Worm (Caenorhabditis elegans): Measurements from ENCODE around the gene C46G7.2.

The C46G7.2 gene

DNA sequence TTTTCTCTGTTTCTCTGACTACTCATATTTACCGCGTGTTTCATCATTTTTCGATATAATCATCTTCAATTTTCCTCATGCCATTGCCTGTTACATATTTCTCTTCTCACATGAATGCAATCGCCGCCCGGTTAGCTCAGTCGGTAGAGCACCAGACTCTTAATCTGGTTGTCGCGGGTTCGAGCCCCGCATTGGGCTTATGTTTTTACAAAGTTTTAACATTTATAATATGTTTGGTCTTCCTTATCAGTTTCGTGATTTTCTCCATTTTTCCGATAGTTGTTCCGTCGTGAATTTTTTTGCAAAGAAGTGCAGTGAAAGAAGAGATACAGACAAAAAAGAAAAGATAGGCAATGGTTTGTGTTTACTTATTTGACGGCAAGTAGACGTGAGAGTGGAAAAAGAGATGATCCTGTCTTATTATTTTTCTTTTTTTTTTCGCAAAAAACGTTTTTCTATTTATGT lies 47.9 kb upstream of the C46G7.2 start (continued):
- peak; percentile 24 for TF ChIP-seq unc-86 (tag; optimal IDR thresholded peaks at IDR 0.05)
- no peak for TF ChIP-seq unc-62 (GFP tag; optimal IDR thresholded peaks at IDR 0.05)
- peak; percentile 45 for TF ChIP-seq jun-1 (tag; optimal IDR thresholded peaks at IDR 0.05)
- no peak for TF ChIP-seq nhr-11 (tag; optimal IDR thresholded peaks at IDR 0.05)
- no peak for TF ChIP-seq Y116A8C.19 (tag; optimal IDR thresholded peaks at IDR 0.05; ENCODE audit: borderline replicate concordance)
- TF ChIP-seq nhr-76 (tag; optimal IDR thresholded peaks at IDR 0.05), result no peak
- TF ChIP-seq isw-1 (GFP tag; IDR thresholded peaks at IDR 0.05), result peak; percentile 38; the same call in 1 of the 2 replicates
- no peak for TF ChIP-seq zip-4 (GFP tag; optimal IDR thresholded peaks at IDR 0.05)
- TF ChIP-seq nhr-71 (tag; optimal IDR thresholded peaks at IDR 0.05), result peak; percentile 92
- TF ChIP-seq nhr-12 (tag; optimal IDR thresholded peaks at IDR 0.05), result no peak
- TF ChIP-seq dsc-1 (tag; optimal IDR thresholded peaks at IDR 0.05), result peak; percentile 86
- TF ChIP-seq C04F5.9 (tag; optimal IDR thresholded peaks at IDR 0.05), result no peak
- TF ChIP-seq tlp-1 (tag; optimal IDR thresholded peaks at IDR 0.05), result no peak
- TF ChIP-seq sup-37 (GFP tag; optimal IDR thresholded peaks at IDR 0.05), result peak; percentile 42
- TF ChIP-seq fkh-4 (tag; optimal IDR thresholded peaks at IDR 0.05; ENCODE audit: borderline replicate concordance), result no peak
- peak; percentile 90 for TF ChIP-seq nhr-90 (tag; optimal IDR thresholded peaks at IDR 0.05; ENCODE audit: poor library complexity)
- peak; percentile 94 for TF ChIP-seq snu-23 (GFP tag; optimal IDR thresholded peaks at IDR 0.05)
- TF ChIP-seq vab-15 (tag; optimal IDR thresholded peaks at IDR 0.05), result no peak
- peak; percentile 85 for TF ChIP-seq skn-1 (tag; optimal IDR thresholded peaks at IDR 0.05)
- TF ChIP-seq nhr-84 (tag; optimal IDR thresholded peaks at IDR 0.05), result no peak
- no peak for TF ChIP-seq lin-13 (GFP tag; optimal IDR thresholded peaks at IDR 0.05)
- peak; percentile 58 to 77 for TF ChIP-seq lsy-2 (tag; optimal IDR thresholded peaks at IDR 0.05)
- peak; percentile 86 for TF ChIP-seq nhr-47 (tag; optimal IDR thresholded peaks at IDR 0.05)
- no peak for TF ChIP-seq nhr-237 (tag; optimal IDR thresholded peaks at IDR 0.05)
- peak; percentile 52 for TF ChIP-seq lir-3 (tag; optimal IDR thresholded peaks at IDR 0.05; ENCODE audit: poor library complexity)
- TF ChIP-seq ceh-88 (GFP tag; IDR thresholded peaks at IDR 0.05), result no peak
- TF ChIP-seq blmp-1 (tag; optimal IDR thresholded peaks at IDR 0.05), result peak; percentile 48
- no peak for TF ChIP-seq ceh-90 (tag; optimal IDR thresholded peaks at IDR 0.05)
- TF ChIP-seq F16B12.6 (tag; optimal IDR thresholded peaks at IDR 0.05), result no peak
- peak; percentile 49 for TF ChIP-seq pqm-1 (tag; optimal IDR thresholded peaks at IDR 0.05)
- no peak for TF ChIP-seq ces-1 (GFP tag; optimal IDR thresholded peaks at IDR 0.05)
- peak; percentile 75 for TF ChIP-seq tbx-2 (tag; optimal IDR thresholded peaks at IDR 0.05)
- peak in 2 of 3 experiments; percentile 33 to 44 for TF ChIP-seq dpl-1 (GFP tag; optimal IDR thresholded peaks at IDR 0.05)
- peak; percentile 58 for TF ChIP-seq rnt-1 (tag; optimal IDR thresholded peaks at IDR 0.05)
- peak in 2 of 3 experiments; percentile 27 to 59 for TF ChIP-seq ceh-82 (tag; optimal IDR thresholded peaks at IDR 0.05)
- TF ChIP-seq C16A3.4 (tag; optimal IDR thresholded peaks at IDR 0.05), result peak; percentile 70
- TF ChIP-seq sox-4 (tag; optimal IDR thresholded peaks at IDR 0.05), result peak; percentile 9
- peak; percentile 89 for TF ChIP-seq elt-2 (tag; optimal IDR thresholded peaks at IDR 0.05)
- TF ChIP-seq lin-15B (tag; optimal IDR thresholded peaks at IDR 0.05), result no peak
- peak; percentile 80 for TF ChIP-seq swsn-7 (tag; optimal IDR thresholded peaks at IDR 0.05)
- TF ChIP-seq fkh-8 (tag; optimal IDR thresholded peaks at IDR 0.05), result peak; percentile 56
- no peak; the same call in 1 of the 2 replicates for TF ChIP-seq grh-1 (GFP tag; IDR thresholded peaks at IDR 0.05)
- peak; percentile 82 for TF ChIP-seq nhr-19 (GFP tag; conservative IDR thresholded peaks at IDR 0.05)
- TF ChIP-seq fos-1 (tag; optimal IDR thresholded peaks at IDR 0.05), result peak; percentile 52

- TF ChIP-seq sptf-1 (tag; optimal IDR thresholded peaks at IDR 0.05), result no peak
- no peak for TF ChIP-seq nhr-12 (tag; optimal IDR thresholded peaks at IDR 0.05)
- TF ChIP-seq skn-1 (tag; optimal IDR thresholded peaks at IDR 0.05), result no peak
- TF ChIP-seq lin-14 (GFP tag; optimal IDR thresholded peaks at IDR 0.05), result no peak
- TF ChIP-seq ztf-11 (tag; optimal IDR thresholded peaks at IDR 0.05), result peak in 1 of 2 experiments; percentile 20
These were observed 44.5 kb upstream of the C46G7.2 start for ce11 chrIV:5970526-5970925.
